Fruit fly (Drosophila melanogaster) whole organism, embryonic: ENCODE results near the gene Hr83.

Experiments
- CG10274 ChIP-seq: fragments of 200-800 bp; sonication (Bioruptor generic); optimal IDR thresholded peaks from 3 replicates; lab custom pipeline; 2017; ENCODE audit warnings: missing biosample characterization, mild to moderate bottlenecking, missing genetic modification characterization
- CG43689 ChIP-seq: fragments of 200-800 bp; sonication (Bioruptor generic); IDR thresholded peaks from 2 replicates; pipeline ENCODE4 v1.3.6; 2022; ENCODE audit warnings: missing biosample characterization, missing genetic modification characterization
- CTCF ChIP-seq: fragments of 200-800 bp; sonication (Bioruptor generic); optimal IDR thresholded peaks from 2 replicates; lab custom pipeline; 2017; ENCODE audit warnings: missing biosample characterization, mild to moderate bottlenecking, missing genetic modification characterization, moderate library complexity
- Hand ChIP-seq: fragments of 200-800 bp; sonication (Bioruptor generic); optimal IDR thresholded peaks from 2 replicates; lab custom pipeline; 2017; ENCODE audit warnings: mild to moderate bottlenecking, missing biosample characterization, missing genetic modification reagents, missing genetic modification characterization
- amos ChIP-seq: fragments of 200-800 bp; sonication (Bioruptor generic); IDR thresholded peaks from 2 replicates; pipeline ENCODE4 v1.3.6; 2022; ENCODE audit warnings: missing biosample characterization, missing genetic modification characterization; ENCODE audit not compliant: partially characterized antibody
- cato ChIP-seq: fragments of 200-800 bp; sonication (Bioruptor generic); optimal IDR thresholded peaks from 2 replicates; lab custom pipeline; 2016; ENCODE audit warnings: missing biosample characterization, missing genetic modification characterization, borderline replicate concordance
- dm ChIP-seq: fragments of 200-800 bp; sonication (Bioruptor generic); optimal IDR thresholded peaks from 3 replicates; lab custom pipeline; 2016; ENCODE audit warnings: missing biosample characterization, missing genetic modification characterization
- nerfin-1 ChIP-seq: fragments of 200-800 bp; sonication (Bioruptor generic); optimal IDR thresholded peaks from 3 replicates; lab custom pipeline; 2019; ENCODE audit warnings: missing biosample characterization, mild to moderate bottlenecking, missing genetic modification characterization, moderate library complexity
- tap ChIP-seq: fragments of 200-800 bp; optimal IDR thresholded peaks from 3 replicates; lab custom pipeline; 2019; ENCODE audit warnings: missing biosample characterization, mild to moderate bottlenecking, missing genetic modification characterization, moderate library complexity
- yki ChIP-seq: fragments of >200 bp; optimal IDR thresholded peaks from 3 replicates; lab custom pipeline; 2018

DNA sequence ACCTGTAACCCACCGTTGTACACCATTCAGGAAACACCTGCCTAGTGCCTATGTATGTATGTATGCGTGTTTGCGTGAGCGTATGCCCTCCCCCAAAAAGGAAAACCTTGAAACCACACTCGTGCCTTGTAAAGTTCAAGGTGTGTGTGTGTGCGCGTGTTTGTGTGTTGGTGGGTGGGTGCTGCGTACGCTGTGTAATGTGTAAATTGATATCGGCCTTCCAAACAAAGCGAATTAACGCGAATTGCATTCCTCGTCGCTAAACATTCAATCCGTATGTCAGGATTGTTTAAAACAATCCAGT, 34.4 kb downstream of the Hr83 start:
- TF ChIP-seq CTCF: no peak
- TF ChIP-seq CG10274 (GFP tag; lab: Kevin White, UChicago): no peak
- no peak for TF ChIP-seq Hand (GFP tag; lab: Kevin White, UChicago)
- no peak for TF ChIP-seq amos (GFP tag; lab: Robert Waterston, UW)
- TF ChIP-seq dm (GFP tag; lab: Kevin White, UChicago): no peak
- no peak for TF ChIP-seq CG43689 (GFP tag; lab: Robert Waterston, UW)
- TF ChIP-seq tap: no peak
- no peak for TF ChIP-seq yki (lab: Kevin White, UChicago)
- no peak for TF ChIP-seq cato (GFP tag; lab: Kevin White, UChicago)
- peak; percentile 20 for TF ChIP-seq nerfin-1 (tag; lab: Kevin White, UChicago)
